Worm (Caenorhabditis elegans): ENCODE results near the gene nspe-8.

- no peak for TF ChIP-seq hif-1 (tag; optimal IDR thresholded peaks at IDR 0.05)
- no peak for TF ChIP-seq ama-1 (optimal IDR thresholded peaks at IDR 0.05)
- no peak for TF ChIP-seq cey-2 (tag; optimal IDR thresholded peaks at IDR 0.05; ENCODE audit: borderline replicate concordance, insufficient read depth)
- no peak for TF ChIP-seq nhr-28 (tag; optimal IDR thresholded peaks at IDR 0.05)
- TF ChIP-seq ceh-32 (tag; optimal IDR thresholded peaks at IDR 0.05; ENCODE audit: poor library complexity): no peak
- TF ChIP-seq lsy-2 (tag; optimal IDR thresholded peaks at IDR 0.05): no peak
- TF ChIP-seq ZK546.5 (tag; optimal IDR thresholded peaks at IDR 0.05): no peak
These were observed 14.8 kb upstream of the nspe-8 start, which contains the start of gene nhr-234 for ce11 chrII:12636602-12637001.
